Worm (Caenorhabditis elegans) whole organism, young adult: ENCODE measurements around the gene oac-1.

Experiments used
- B0261.1 ChIP-seq: sonication (generic microtip); optimal IDR thresholded peaks from 2 replicates; lab custom pipeline; 2016; ENCODE audit warnings: mild to moderate bottlenecking, missing genetic modification characterization, moderate library complexity, missing compliant biosample characterization
- B0336.3 ChIP-seq: fragments of 200-800 bp; sonication (Bioruptor generic); IDR thresholded peaks from 2 replicates; pipeline ENCODE4 v1.3.6; 2022; ENCODE audit warnings: missing genetic modification characterization, missing compliant biosample characterization
- C06A6.2 ChIP-seq: fragments of 200-800 bp; sonication (Bioruptor generic); conservative IDR thresholded peaks from 2 replicates; pipeline ENCODE4 v1.3.6; 2022; ENCODE audit warnings: missing genetic modification characterization, missing compliant biosample characterization
- C17E4.6 ChIP-seq: fragments of 200-800 bp; sonication (Bioruptor generic); IDR thresholded peaks from 2 replicates; pipeline ENCODE4 v1.3.6; 2022; ENCODE audit warnings: missing genetic modification reagents, missing genetic modification characterization, missing compliant biosample characterization
- D2030.7 ChIP-seq: fragments of 200-800 bp; sonication (Bioruptor generic); IDR thresholded peaks from 2 replicates; pipeline ENCODE4 v1.3.6; 2022; ENCODE audit warnings: missing genetic modification reagents, missing genetic modification characterization, missing compliant biosample characterization
- F52B5.7 ChIP-seq: sonication (generic microtip); optimal IDR thresholded peaks from 2 replicates; lab custom pipeline; 2016; ENCODE audit warnings: mild to moderate bottlenecking, missing genetic modification characterization, missing compliant biosample characterization
- F57C9.4 ChIP-seq: sonication (generic microtip); optimal IDR thresholded peaks from 2 replicates; lab custom pipeline; 2017; ENCODE audit warnings: mild to moderate bottlenecking, missing genetic modification characterization, missing compliant biosample characterization
- Y67H2A.10 ChIP-seq: fragments of 200-800 bp; sonication (Bioruptor generic); conservative IDR thresholded peaks from 2 replicates; pipeline ENCODE4 v1.3.6; 2022; ENCODE audit warnings: missing genetic modification reagents, missing genetic modification characterization, missing compliant biosample characterization
- ama-1 ChIP-seq, 3 experiments: fragments of 150-350 bp in 1 of 3; sonication (generic microtip) in 2 of 3; optimal IDR thresholded peaks; 2 replicates each; lab custom pipeline; 2014 to 2018; ENCODE audit warnings: missing biosample characterization in 2 of 3, missing genetic modification characterization in 2 of 3, missing genetic modification reagents in 2 of 3
- aptf-3 ChIP-seq: fragments of 200-800 bp; sonication (Bioruptor generic); IDR thresholded peaks from 2 replicates; pipeline ENCODE4 v1.3.6; 2022; ENCODE audit warnings: missing genetic modification characterization, missing compliant biosample characterization
- athp-1 ChIP-seq: sonication (generic microtip); optimal IDR thresholded peaks from 2 replicates; lab custom pipeline; 2017; ENCODE audit warnings: mild to moderate bottlenecking, missing genetic modification characterization, missing compliant biosample characterization
- attf-3 ChIP-seq: fragments of 200-800 bp; sonication (Bioruptor generic); conservative IDR thresholded peaks from 2 replicates; pipeline ENCODE4 v1.3.6; 2022; ENCODE audit warnings: missing genetic modification reagents, missing genetic modification characterization, missing compliant biosample characterization
- attf-5 ChIP-seq: fragments of 200-800 bp; sonication (Bioruptor generic); optimal IDR thresholded peaks from 2 replicates; lab custom pipeline; 2018; ENCODE audit warnings: mild to moderate bottlenecking, missing genetic modification characterization, missing compliant biosample characterization
- cebp-1 ChIP-seq, 2 experiments: fragments of 200-800 bp in 1 of 2; sonication (Bioruptor generic) in 1 of 2; sonication (generic microtip) in 1 of 2; IDR thresholded peaks in 1 of 2; optimal IDR thresholded peaks in 1 of 2; 2 replicates each; pipeline versions ENCODE4 v1.3.6 to Lab custom; 2017 to 2022; ENCODE audit warnings: missing compliant biosample characterization in 2 of 2, missing genetic modification characterization in 2 of 2, mild to moderate bottlenecking in 1 of 2, missing genetic modification reagents in 1 of 2, moderate library complexity in 1 of 2
- ceh-27 ChIP-seq: fragments of 200-800 bp; sonication (Bioruptor generic); optimal IDR thresholded peaks from 2 replicates; lab custom pipeline; 2018; ENCODE audit warnings: mild to moderate bottlenecking, missing genetic modification characterization, moderate library complexity, missing compliant biosample characterization
- ceh-91 ChIP-seq: fragments of 200-800 bp; sonication (Bioruptor generic); IDR thresholded peaks from 2 replicates; pipeline ENCODE4 v1.3.6; 2022; ENCODE audit warnings: missing genetic modification reagents, missing genetic modification characterization, missing compliant biosample characterization
- die-1 ChIP-seq: sonication (generic microtip); optimal IDR thresholded peaks from 2 replicates; lab custom pipeline; 2016; ENCODE audit warnings: missing genotype, mild to moderate bottlenecking, missing genetic modification characterization, missing compliant biosample characterization
- dox-1 ChIP-seq: fragments of 200-800 bp; sonication (Bioruptor generic); IDR thresholded peaks from 2 replicates; pipeline ENCODE4 v1.3.6; 2022; ENCODE audit warnings: missing genetic modification reagents, missing genetic modification characterization, missing compliant biosample characterization
- dpff-1 ChIP-seq: sonication (generic microtip); optimal IDR thresholded peaks from 2 replicates; lab custom pipeline; 2017; ENCODE audit warnings: mild to moderate bottlenecking, missing genetic modification characterization, missing compliant biosample characterization
- egl-18 ChIP-seq: fragments of 200-800 bp; sonication (Bioruptor generic); IDR thresholded peaks from 2 replicates; pipeline ENCODE4 v1.3.6; 2022; ENCODE audit warnings: missing genetic modification reagents, missing genetic modification characterization, missing compliant biosample characterization
- fkh-3 ChIP-seq: sonication (generic microtip); optimal IDR thresholded peaks from 2 replicates; lab custom pipeline; 2016; ENCODE audit warnings: mild to moderate bottlenecking, missing genetic modification characterization, missing compliant biosample characterization
- gei-17 ChIP-seq: fragments of 200-800 bp; sonication (Bioruptor generic); optimal IDR thresholded peaks from 2 replicates; lab custom pipeline; 2018; ENCODE audit warnings: mild to moderate bottlenecking, missing genetic modification characterization, missing compliant biosample characterization
- lin-26 ChIP-seq: fragments of 200-800 bp; sonication (Bioruptor generic); IDR thresholded peaks from 2 replicates; pipeline ENCODE4 v1.3.6; 2022; ENCODE audit warnings: missing genetic modification reagents, missing genetic modification characterization, missing compliant biosample characterization
- lin-35 ChIP-seq, 3 experiments: fragments of 150-350 bp in 2 of 3; sonication (generic microtip) in 1 of 3; optimal IDR thresholded peaks; 2 replicates each; lab custom pipeline; 2014 to 2018; ENCODE audit warnings: missing biosample characterization in 3 of 3, missing genetic modification characterization in 3 of 3, missing genetic modification reagents in 3 of 3
- lir-1 ChIP-seq: fragments of 200-800 bp; sonication (Bioruptor generic); conservative IDR thresholded peaks from 2 replicates; pipeline ENCODE4 v1.3.6; 2022; ENCODE audit warnings: missing genetic modification reagents, missing genetic modification characterization, missing compliant biosample characterization
- madf-10 ChIP-seq: sonication (generic microtip); optimal IDR thresholded peaks from 2 replicates; lab custom pipeline; 2016; ENCODE audit warnings: mild to moderate bottlenecking, missing genetic modification characterization, missing compliant biosample characterization
- madf-3 ChIP-seq: fragments of 200-800 bp; sonication (Bioruptor generic); IDR thresholded peaks from 2 replicates; pipeline ENCODE4 v1.3.6; 2022; ENCODE audit warnings: missing genetic modification reagents, missing genetic modification characterization, missing compliant biosample characterization
- madf-6 ChIP-seq: fragments of 200-800 bp; sonication (Bioruptor generic); IDR thresholded peaks from 2 replicates; pipeline ENCODE4 v1.3.6; 2022; ENCODE audit warnings: missing genetic modification reagents, missing genetic modification characterization, missing compliant biosample characterization
- mcd-1 ChIP-seq: fragments of 200-800 bp; sonication (Bioruptor generic); IDR thresholded peaks from 2 replicates; pipeline ENCODE4 v1.3.6; 2022; ENCODE audit warnings: missing genetic modification reagents, missing genetic modification characterization, missing compliant biosample characterization
- mes-4 ChIP-seq: sonication (generic microtip); optimal IDR thresholded peaks from 2 replicates; lab custom pipeline; 2016; ENCODE audit warnings: missing genotype, missing genetic modification characterization, missing compliant biosample characterization
- mxl-1 ChIP-seq: sonication (generic microtip); optimal IDR thresholded peaks from 2 replicates; lab custom pipeline; 2016; ENCODE audit warnings: missing genetic modification characterization, missing compliant biosample characterization
- nfyb-1 ChIP-seq: fragments of 200-800 bp; sonication (Bioruptor generic); IDR thresholded peaks from 2 replicates; pipeline ENCODE4 v1.3.6; 2022; ENCODE audit warnings: missing genetic modification reagents, missing genetic modification characterization, missing compliant biosample characterization
- nhr-90 ChIP-seq: sonication (generic microtip); optimal IDR thresholded peaks from 2 replicates; lab custom pipeline; 2016; ENCODE audit warnings: missing genotype, mild to moderate bottlenecking, missing genetic modification characterization, missing compliant biosample characterization
- pbrm-1 ChIP-seq: fragments of 200-800 bp; sonication (Bioruptor generic); IDR thresholded peaks from 2 replicates; pipeline ENCODE4 v1.3.6; 2022; ENCODE audit warnings: missing genetic modification reagents, missing genetic modification characterization, missing compliant biosample characterization
- rcor-1 ChIP-seq: fragments of 200-800 bp; sonication (Bioruptor generic); IDR thresholded peaks from 2 replicates; pipeline ENCODE4 v1.3.6; 2022; ENCODE audit warnings: missing genetic modification reagents, missing genetic modification characterization, missing compliant biosample characterization
- rec-8 ChIP-seq, 2 experiments: sonication (generic microtip); optimal IDR thresholded peaks; 2 replicates each; lab custom pipeline; 2016; ENCODE audit warnings: mild to moderate bottlenecking in 2 of 2, missing genetic modification characterization in 2 of 2, missing genetic modification reagents in 2 of 2, missing genotype in 2 of 2, missing biosample characterization in 1 of 2, missing compliant biosample characterization in 1 of 2, moderate library complexity in 1 of 2
- sdz-38 ChIP-seq: sonication (generic microtip); optimal IDR thresholded peaks from 2 replicates; lab custom pipeline; 2016; ENCODE audit warnings: missing genotype, missing genetic modification characterization, missing compliant biosample characterization
- snpc-1.3 ChIP-seq: sonication (generic microtip); optimal IDR thresholded peaks from 2 replicates; lab custom pipeline; 2017; ENCODE audit warnings: missing genetic modification characterization, mild to moderate bottlenecking, missing compliant biosample characterization, antibody characterized with exemption, moderate library complexity, missing genotype, missing genetic modification reagents; ENCODE audit not compliant: insufficient read depth
- tlf-1 ChIP-seq: fragments of 200-800 bp; sonication (Bioruptor generic); optimal IDR thresholded peaks from 2 replicates; lab custom pipeline; 2018; ENCODE audit warnings: mild to moderate bottlenecking, missing genetic modification characterization, missing compliant biosample characterization
- ztf-18 ChIP-seq: sonication (generic microtip); optimal IDR thresholded peaks from 2 replicates; lab custom pipeline; 2016; ENCODE audit warnings: missing genotype, mild to moderate bottlenecking, missing genetic modification characterization, missing compliant biosample characterization
- ztf-22 ChIP-seq: fragments of 200-800 bp; sonication (Bioruptor generic); optimal IDR thresholded peaks from 2 replicates; lab custom pipeline; 2018; ENCODE audit warnings: mild to moderate bottlenecking, missing genetic modification characterization, moderate library complexity, missing compliant biosample characterization
- ztf-26 ChIP-seq: sonication (generic microtip); optimal IDR thresholded peaks from 2 replicates; lab custom pipeline; 2017; ENCODE audit warnings: missing genetic modification characterization, missing compliant biosample characterization

The oac-1 gene

ce11 chrV:19522551-19523137 is 33.1 kb downstream of the oac-1 start (continued):
- TF ChIP-seq mxl-1 (tag; lab: Kevin White, UChicago): no peak
- TF ChIP-seq snpc-1.3 (tag; lab: Kevin White, UChicago): no peak
- TF ChIP-seq die-1 (tag; lab: Kevin White, UChicago): peak; percentile 44
- TF ChIP-seq nfyb-1 (GFP tag; lab: Robert Waterston, UW): peak; percentile 94
- peak; percentile 56 for TF ChIP-seq madf-10 (tag; lab: Kevin White, UChicago)
- peak; percentile 83 for TF ChIP-seq dox-1 (GFP tag; lab: Robert Waterston, UW)

- TF ChIP-seq ceh-27 (no peak), rcor-1 (GFP tag; lab: Robert Waterston, UW) (peak; percentile 47; the same call in 1 of the 2 replicates), mxl-1 (tag; lab: Kevin White, UChicago) (no peak), snpc-1.3 (tag; lab: Kevin White, UChicago) (no peak), cebp-1 (GFP tag; IDR thresholded peaks at IDR 0.05; lab: Robert Waterston, UW) (no peak), cebp-1 (tag; optimal IDR thresholded peaks at IDR 0.05; lab: Kevin White, UChicago) (peak; percentile 4), madf-6 (GFP tag; lab: Robert Waterston, UW) (peak; percentile 23), die-1 (tag; lab: Kevin White, UChicago) (peak; percentile 13), attf-3 (no peak), ztf-22 (no peak), ceh-91 (no peak), F52B5.7 (no peak), D2030.7 (GFP tag; lab: Robert Waterston, UW) (no peak), dpff-1 (no peak), Y67H2A.10 (GFP tag; lab: Robert Waterston, UW) (no peak), ama-1 (optimal IDR thresholded peaks at IDR 0.05; lab: Kevin White, UChicago) (peak; percentile 37), ama-1 (GFP tag; optimal IDR thresholded peaks at IDR 0.05; lab: Kevin White, UChicago) (peak in 1 of 2 experiments; percentile 20), ztf-26 (tag; lab: Kevin White, UChicago) (peak; percentile 32), aptf-3 (no peak), egl-18 (GFP tag; lab: Robert Waterston, UW) (no peak), fkh-3 (tag; lab: Kevin White, UChicago) (no peak), gei-17 (peak; percentile 24), lir-1 (GFP tag; lab: Robert Waterston, UW) (no peak), madf-3 (GFP tag; lab: Robert Waterston, UW) (no peak), C17E4.6 (no peak), madf-10 (tag; lab: Kevin White, UChicago) (no peak), attf-5 (GFP tag; lab: Kevin White, UChicago) (peak; percentile 0), pbrm-1 (GFP tag; lab: Robert Waterston, UW) (no peak; the same call in 1 of the 2 replicates), lin-35 (GFP tag; optimal IDR thresholded peaks at IDR 0.05; lab: Kevin White, UChicago) (peak in 1 of 3 experiments; percentile 14), rec-8 (tag; optimal IDR thresholded peaks at IDR 0.05; lab: Kevin White, UChicago) (no peak), F57C9.4 (tag; lab: Kevin White, UChicago) (no peak), lin-26 (peak; percentile 63; the same call in 1 of the 2 replicates), B0336.3 (GFP tag; lab: Robert Waterston, UW) (0 out of 2 replicates have a peak, but pooled peaks have one; percentile 18), ztf-18 (tag; lab: Kevin White, UChicago) (peak; percentile 47), sdz-38 (no peak), mes-4 (peak; percentile 53), B0261.1 (tag; lab: Kevin White, UChicago) (peak; percentile 55), athp-1 (tag; lab: Kevin White, UChicago) (no peak), C06A6.2 (GFP tag; lab: Robert Waterston, UW) (no peak), nhr-90 (tag; lab: Kevin White, UChicago) (peak; percentile 26), tlf-1 (GFP tag; lab: Kevin White, UChicago) (no peak), mcd-1 (peak; percentile 31; the same call in 1 of the 2 replicates)
These were observed 34.2 kb downstream of the oac-1 start for ce11 chrV:19521351-19522278.
